Fruit fly (Drosophila melanogaster) whole organism, embryonic: ENCODE results near the gene Herc4.

Experiments
- Atf-2 ChIP-seq: fragments of 200-800 bp; sonication (Bioruptor generic); optimal IDR thresholded peaks from 2 replicates; lab custom pipeline; 2016; ENCODE audit warnings: missing biosample characterization, missing genetic modification characterization
- Bgb ChIP-seq: fragments of 200-800 bp; sonication (Bioruptor generic); IDR thresholded peaks from 2 replicates; pipeline ENCODE4 v1.3.6; 2022; ENCODE audit warnings: missing biosample characterization, missing genetic modification characterization; ENCODE audit not compliant: partially characterized antibody
- Bteb2 ChIP-seq: fragments of 200-800 bp; sonication (Bioruptor generic); optimal IDR thresholded peaks from 2 replicates; lab custom pipeline; 2016; ENCODE audit warnings: missing biosample characterization, missing genetic modification characterization
- CG10274 ChIP-seq: fragments of 200-800 bp; sonication (Bioruptor generic); optimal IDR thresholded peaks from 3 replicates; lab custom pipeline; 2017; ENCODE audit warnings: missing biosample characterization, mild to moderate bottlenecking, missing genetic modification characterization
- CG10462 ChIP-seq: fragments of 200-800 bp; sonication (Bioruptor generic); optimal IDR thresholded peaks from 2 replicates; lab custom pipeline; 2016; ENCODE audit warnings: missing biosample characterization, missing genetic modification characterization
- CG11093 ChIP-seq: fragments of 200-800 bp; sonication (Bioruptor generic); IDR thresholded peaks from 3 replicates; pipeline ENCODE4 v1.3.6; 2022; ENCODE audit warnings: missing biosample characterization, missing genetic modification characterization
- CG13123 ChIP-seq: fragments of 200-800 bp; sonication (Bioruptor generic); optimal IDR thresholded peaks from 2 replicates; lab custom pipeline; 2016; ENCODE audit warnings: missing biosample characterization, missing genetic modification characterization
- CG13287 ChIP-seq: fragments of 200-800 bp; sonication (Bioruptor generic); IDR thresholded peaks from 2 replicates; pipeline ENCODE4 v1.3.6; 2022; ENCODE audit warnings: missing biosample characterization, missing genetic modification characterization; ENCODE audit not compliant: partially characterized antibody
- CG14441 ChIP-seq: fragments of 200-800 bp; sonication (Bioruptor generic); IDR thresholded peaks from 2 replicates; pipeline ENCODE4 v1.3.6; 2022; ENCODE audit warnings: missing biosample characterization, missing genetic modification characterization
- CG15073 ChIP-seq: fragments of 200-800 bp; sonication (Bioruptor generic); optimal IDR thresholded peaks from 2 replicates; lab custom pipeline; 2016; ENCODE audit warnings: missing biosample characterization, missing genetic modification characterization
- CG18476 ChIP-seq: fragments of 200-800 bp; sonication (Bioruptor generic); optimal IDR thresholded peaks from 2 replicates; lab custom pipeline; 2016; ENCODE audit warnings: missing biosample characterization, mild to moderate bottlenecking, missing genetic modification characterization
- CG18599 ChIP-seq: fragments of 200-800 bp; sonication (Bioruptor generic); optimal IDR thresholded peaks from 3 replicates; lab custom pipeline; 2017; ENCODE audit warnings: missing biosample characterization, missing genetic modification characterization, mild to moderate bottlenecking, moderate library complexity, missing genetic modification reagents
- CG18619 ChIP-seq: fragments of 200-800 bp; sonication (Bioruptor generic); optimal IDR thresholded peaks from 3 replicates; lab custom pipeline; 2017; ENCODE audit warnings: missing biosample characterization, mild to moderate bottlenecking, missing genetic modification characterization
- CG2116 ChIP-seq: fragments of 200-800 bp; sonication (Bioruptor generic); optimal IDR thresholded peaks from 3 replicates; lab custom pipeline; 2018; ENCODE audit warnings: missing biosample characterization, mild to moderate bottlenecking, missing genetic modification characterization
- CG32532 ChIP-seq: fragments of 200-800 bp; sonication (Bioruptor generic); IDR thresholded peaks from 2 replicates; pipeline ENCODE4 v1.3.6; 2022; ENCODE audit warnings: missing biosample characterization, missing genetic modification characterization
- CG32772 ChIP-seq: fragments of 200-800 bp; sonication (Bioruptor generic); IDR thresholded peaks from 2 replicates; pipeline ENCODE4 v1.3.6; 2022; ENCODE audit warnings: missing biosample characterization, missing genetic modification characterization
- CG3281 ChIP-seq: fragments of 200-800 bp; sonication (Bioruptor generic); optimal IDR thresholded peaks from 3 replicates; lab custom pipeline; 2017; ENCODE audit warnings: missing biosample characterization, mild to moderate bottlenecking, missing genetic modification characterization
- CG34422 ChIP-seq: fragments of 200-800 bp; sonication (Bioruptor generic); IDR thresholded peaks from 3 replicates; pipeline ENCODE4 v1.3.6; 2022; ENCODE audit warnings: missing biosample characterization, missing genetic modification characterization
- CG3726 ChIP-seq: fragments of 200-800 bp; sonication (Bioruptor generic); IDR thresholded peaks from 3 replicates; pipeline ENCODE4, ENCODE4 v1.3.6; 2022; ENCODE audit warnings: missing biosample characterization, missing genetic modification characterization
- CG4617 ChIP-seq: fragments of 200-800 bp; sonication (Bioruptor generic); optimal IDR thresholded peaks from 3 replicates; lab custom pipeline; 2016; ENCODE audit warnings: missing biosample characterization, missing genetic modification characterization, borderline replicate concordance
- CG4730 ChIP-seq: fragments of 200-800 bp; sonication (Bioruptor generic); IDR thresholded peaks from 2 replicates; pipeline ENCODE4 v1.3.6; 2022; ENCODE audit warnings: missing biosample characterization, missing genetic modification characterization
- CG7372 ChIP-seq: fragments of 200-800 bp; sonication (Bioruptor generic); IDR thresholded peaks from 2 replicates; pipeline ENCODE4 v1.3.6; 2022; ENCODE audit warnings: missing biosample characterization, missing genetic modification characterization
- CG7786 ChIP-seq: fragments of 200-800 bp; sonication (Bioruptor generic); optimal IDR thresholded peaks from 2 replicates; lab custom pipeline; 2016; ENCODE audit warnings: missing biosample characterization, missing genetic modification characterization
- CG8290 ChIP-seq, 3 experiments: fragments of 200-800 bp; sonication (Bioruptor generic); optimal IDR thresholded peaks; 2 replicates each; lab custom pipeline; 2016 to 2019; ENCODE audit warnings: missing biosample characterization in 3 of 3, missing genetic modification characterization in 3 of 3, mild to moderate bottlenecking in 2 of 3, moderate library complexity in 1 of 3
- Camta ChIP-seq: fragments of 200-800 bp; sonication (Bioruptor generic); optimal IDR thresholded peaks from 2 replicates; lab custom pipeline; 2016; ENCODE audit warnings: missing biosample characterization, missing genetic modification characterization
- D19B ChIP-seq: fragments of 200-800 bp; sonication (Bioruptor generic); optimal IDR thresholded peaks from 2 replicates; lab custom pipeline; 2017; ENCODE audit warnings: missing biosample characterization, mild to moderate bottlenecking, missing genetic modification characterization
- HLH4C ChIP-seq: fragments of 200-800 bp; sonication (Bioruptor generic); IDR thresholded peaks from 3 replicates; pipeline ENCODE4 v1.3.6; 2022; ENCODE audit warnings: missing biosample characterization, missing genetic modification characterization; ENCODE audit not compliant: partially characterized antibody
- Hmr ChIP-seq: fragments of 200-800 bp; sonication (Bioruptor generic); optimal IDR thresholded peaks from 3 replicates; lab custom pipeline; 2017; ENCODE audit warnings: mild to moderate bottlenecking, missing biosample characterization, missing genetic modification reagents, missing genetic modification characterization
- Hr78 ChIP-seq, 2 experiments: fragments of 200-800 bp in 1 of 2; fragments of >200 bp in 1 of 2; sonication (Bioruptor generic) in 1 of 2; optimal IDR thresholded peaks; 2 replicates each; lab custom pipeline; 2017 to 2019; ENCODE audit warnings: missing biosample characterization in 2 of 2, missing genetic modification characterization in 2 of 2, mild to moderate bottlenecking in 1 of 2, moderate library complexity in 1 of 2
- Hsf ChIP-seq: fragments of 200-800 bp; sonication (Bioruptor generic); optimal IDR thresholded peaks from 3 replicates; lab custom pipeline; 2016; ENCODE audit warnings: missing biosample characterization, missing genetic modification characterization
- ap ChIP-seq: fragments of 200-800 bp; sonication (Bioruptor generic); IDR thresholded peaks from 2 replicates; pipeline ENCODE4 v1.3.6; 2022; ENCODE audit warnings: missing biosample characterization, missing genetic modification characterization
- ase ChIP-seq: fragments of 200-800 bp; sonication (Bioruptor generic); IDR thresholded peaks from 3 replicates; pipeline ENCODE4 v1.3.6; 2022; ENCODE audit warnings: missing biosample characterization, missing genetic modification characterization
- bbx ChIP-seq: fragments of 200-800 bp; sonication (Bioruptor generic); IDR thresholded peaks from 2 replicates; pipeline ENCODE4 v1.3.6; 2022; ENCODE audit warnings: missing biosample characterization, missing genetic modification characterization; ENCODE audit not compliant: partially characterized antibody
- cad ChIP-seq: fragments of >200 bp; optimal IDR thresholded peaks from 2 replicates; lab custom pipeline; 2017; ENCODE audit warnings: missing biosample characterization, missing genetic modification characterization
- cg ChIP-seq: fragments of 200-800 bp; sonication (Bioruptor generic); optimal IDR thresholded peaks from 3 replicates; lab custom pipeline; 2019; ENCODE audit warnings: missing biosample characterization, mild to moderate bottlenecking, missing genetic modification characterization, moderate library complexity
- chif ChIP-seq, 2 experiments: fragments of 200-800 bp; sonication (Bioruptor generic); optimal IDR thresholded peaks; 3 replicates each; lab custom pipeline; 2016; ENCODE audit warnings: missing biosample characterization in 2 of 2, missing genetic modification characterization in 2 of 2
- cwo ChIP-seq: fragments of 200-800 bp; sonication (Bioruptor generic); optimal IDR thresholded peaks from 3 replicates; lab custom pipeline; 2017; ENCODE audit warnings: missing biosample characterization, missing genetic modification characterization, mild to moderate bottlenecking, moderate library complexity, missing genetic modification reagents
- fd102C ChIP-seq: fragments of 200-800 bp; sonication (Bioruptor generic); optimal IDR thresholded peaks from 2 replicates; lab custom pipeline; 2018; ENCODE audit warnings: missing biosample characterization, mild to moderate bottlenecking, missing genetic modification characterization, moderate library complexity
- grau ChIP-seq: fragments of 200-800 bp; optimal IDR thresholded peaks from 3 replicates; lab custom pipeline; 2019; ENCODE audit warnings: missing biosample characterization, mild to moderate bottlenecking, missing genetic modification characterization, moderate library complexity
- grn ChIP-seq: fragments of 200-800 bp; sonication (Bioruptor generic); optimal IDR thresholded peaks from 3 replicates; lab custom pipeline; 2017; ENCODE audit warnings: missing biosample characterization, missing genetic modification characterization
- hb ChIP-seq: fragments of 200-800 bp; sonication (Bioruptor generic); IDR thresholded peaks from 3 replicates; pipeline ENCODE4 v1.3.6; 2022; ENCODE audit warnings: missing biosample characterization, missing genetic modification characterization; ENCODE audit not compliant: partially characterized antibody
- hth ChIP-seq: fragments of >200 bp; optimal IDR thresholded peaks from 2 replicates; lab custom pipeline; 2017; ENCODE audit warnings: inconsistent platforms
- nmo ChIP-seq: fragments of 200-800 bp; sonication (Bioruptor generic); optimal IDR thresholded peaks from 2 replicates; lab custom pipeline; 2018; ENCODE audit warnings: missing biosample characterization, mild to moderate bottlenecking, missing genetic modification characterization, moderate library complexity
- odd ChIP-seq: fragments of 200-800 bp; sonication (Bioruptor generic); optimal IDR thresholded peaks from 2 replicates; lab custom pipeline; 2017; ENCODE audit warnings: missing biosample characterization, mild to moderate bottlenecking, missing genetic modification characterization
- ro ChIP-seq: fragments of 200-800 bp; sonication (Bioruptor generic); IDR thresholded peaks from 2 replicates; pipeline ENCODE4 v1.3.6; 2022; ENCODE audit warnings: missing biosample characterization, missing genetic modification characterization
- sc ChIP-seq, 3 experiments: fragments of >200 bp in 2 of 3; fragments of 200-800 bp in 1 of 3; sonication (Bioruptor generic) in 1 of 3; optimal IDR thresholded peaks; 2 replicates in 2 of 3; 3 replicates in 1 of 3; lab custom pipeline; 2017; ENCODE audit warnings: mild to moderate bottlenecking in 1 of 3, missing biosample characterization in 1 of 3, missing genetic modification characterization in 1 of 3, missing genetic modification reagents in 1 of 3
- sd ChIP-seq: fragments of 200-800 bp; sonication (Bioruptor generic); optimal IDR thresholded peaks from 3 replicates; lab custom pipeline; 2018; ENCODE audit warnings: missing biosample characterization, mild to moderate bottlenecking, missing genetic modification characterization, moderate library complexity
- sqz ChIP-seq: fragments of 200-800 bp; sonication (Bioruptor generic); optimal IDR thresholded peaks from 3 replicates; lab custom pipeline; 2018; ENCODE audit warnings: missing biosample characterization, mild to moderate bottlenecking, missing genetic modification characterization
- yki ChIP-seq: fragments of >200 bp; optimal IDR thresholded peaks from 3 replicates; lab custom pipeline; 2018
- zfh1 ChIP-seq: fragments of 200-800 bp; sonication (Bioruptor generic); IDR thresholded peaks from 3 replicates; pipeline ENCODE4 v1.3.6; 2022; ENCODE audit warnings: missing biosample characterization, missing genetic modification characterization

Herc4 gene

dm6 chr3L:1352065-1352464 is 38.6 kb downstream of the Herc4 start (continued):
- TF ChIP-seq HLH4C (GFP tag; lab: Robert Waterston, UW) (peak; percentile 77), grn (GFP tag; lab: Kevin White, UChicago) (no peak), CG7786 (GFP tag; lab: Kevin White, UChicago) (no peak), CG11093 (no peak), bbx (peak; percentile 91), Hsf (GFP tag; lab: Kevin White, UChicago) (peak; percentile 34), Camta (no peak), cg (GFP tag; lab: Kevin White, UChicago) (no peak), D19B (GFP tag; lab: Kevin White, UChicago) (no peak), CG18619 (GFP tag; lab: Kevin White, UChicago) (no peak), CG10274 (GFP tag; lab: Kevin White, UChicago) (no peak), cad (peak; percentile 41), CG34422 (GFP tag; lab: Robert Waterston, UW) (peak; percentile 22; the same call in 1 of the 3 replicates), CG13123 (GFP tag; lab: Kevin White, UChicago) (no peak), Hr78 (GFP tag; optimal IDR thresholded peaks at IDR 0.05; lab: Kevin White, UChicago) (no peak), Hmr (GFP tag; lab: Kevin White, UChicago) (peak; percentile 34), CG8290 (GFP tag; optimal IDR thresholded peaks at IDR 0.05; lab: Kevin White, UChicago) (no peak), CG8290 (tag; optimal IDR thresholded peaks at IDR 0.05; lab: Kevin White, UChicago) (peak; percentile 43 to 70), CG4617 (GFP tag; lab: Kevin White, UChicago) (peak; percentile 30), fd102C (GFP tag; lab: Kevin White, UChicago) (no peak), CG13287 (GFP tag; lab: Robert Waterston, UW) (peak; percentile 96), sc (optimal IDR thresholded peaks at IDR 0.05; lab: Kevin White, UChicago) (no peak), sc (GFP tag; optimal IDR thresholded peaks at IDR 0.05; lab: Kevin White, UChicago) (no peak), CG18476 (GFP tag; lab: Kevin White, UChicago) (no peak), CG32772 (GFP tag; lab: Robert Waterston, UW) (no peak), CG15073 (GFP tag; lab: Kevin White, UChicago) (no peak), hth (lab: Kevin White, UChicago) (no peak), sd (tag; lab: Kevin White, UChicago) (peak; percentile 91), Atf-2 (GFP tag; lab: Kevin White, UChicago) (no peak), ap (no peak), CG7372 (GFP tag; lab: Robert Waterston, UW) (no peak), CG32532 (GFP tag; lab: Robert Waterston, UW) (no peak), Bteb2 (GFP tag; lab: Kevin White, UChicago) (no peak), nmo (GFP tag; lab: Kevin White, UChicago) (peak; percentile 38), hb (GFP tag; lab: Robert Waterston, UW) (peak; percentile 66; the same call in 2 of the 3 replicates), sqz (GFP tag; lab: Kevin White, UChicago) (no peak), zfh1 (no peak), CG10462 (peak; percentile 81), CG18599 (no peak), odd (peak; percentile 77), chif (GFP tag; optimal IDR thresholded peaks at IDR 0.05; lab: Kevin White, UChicago) (peak; percentile 3 to 30), cwo (GFP tag; lab: Kevin White, UChicago) (no peak), CG3726 (no peak), ro (GFP tag; lab: Robert Waterston, UW) (no peak), yki (lab: Kevin White, UChicago) (no peak), CG2116 (peak; percentile 54), CG3281 (GFP tag; lab: Kevin White, UChicago) (peak; percentile 22), grau (peak; percentile 47), CG14441 (peak; percentile 24; the same call in 1 of the 2 replicates), ase (no peak), CG4730 (GFP tag; lab: Robert Waterston, UW) (no peak), Bgb (GFP tag; lab: Robert Waterston, UW) (peak; percentile 89)
